Worm (Caenorhabditis elegans) whole organism, L3 larva: Measurements from ENCODE around the gene kel-1.

Experiments
- aly-2 ChIP-seq: fragments of 150-350 bp; optimal IDR thresholded peaks from 2 replicates; lab custom pipeline; 2014; ENCODE audit warnings: missing biosample characterization, missing genetic modification characterization
- egl-27 ChIP-seq: sonication (generic microtip); optimal IDR thresholded peaks from 4 replicates; lab custom pipeline; 2017; ENCODE audit warnings: missing biosample characterization, missing genetic modification reagents, missing genetic modification characterization
- nhr-76 ChIP-seq: fragments of 150-350 bp; sonication (generic microtip); optimal IDR thresholded peaks from 5 replicates; lab custom pipeline; 2014; ENCODE audit warnings: missing biosample characterization, missing genetic modification characterization
- pqm-1 ChIP-seq: fragments of 150-350 bp; optimal IDR thresholded peaks from 2 replicates; lab custom pipeline; 2017; ENCODE audit warnings: missing biosample characterization, missing genetic modification characterization, inconsistent platforms
- unc-62 ChIP-seq: fragments of 150-350 bp; sonication (generic microtip); optimal IDR thresholded peaks from 4 replicates; lab custom pipeline; 2014; ENCODE audit warnings: missing biosample characterization, missing genetic modification reagents, missing genetic modification characterization
- zag-1 ChIP-seq: fragments of 150-350 bp; optimal IDR thresholded peaks from 2 replicates; lab custom pipeline; 2014; ENCODE audit warnings: missing biosample characterization, missing genetic modification characterization
- ztf-4 ChIP-seq: fragments of 150-350 bp; optimal IDR thresholded peaks from 2 replicates; lab custom pipeline; 2014; ENCODE audit warnings: missing biosample characterization, missing genetic modification characterization

DNA sequence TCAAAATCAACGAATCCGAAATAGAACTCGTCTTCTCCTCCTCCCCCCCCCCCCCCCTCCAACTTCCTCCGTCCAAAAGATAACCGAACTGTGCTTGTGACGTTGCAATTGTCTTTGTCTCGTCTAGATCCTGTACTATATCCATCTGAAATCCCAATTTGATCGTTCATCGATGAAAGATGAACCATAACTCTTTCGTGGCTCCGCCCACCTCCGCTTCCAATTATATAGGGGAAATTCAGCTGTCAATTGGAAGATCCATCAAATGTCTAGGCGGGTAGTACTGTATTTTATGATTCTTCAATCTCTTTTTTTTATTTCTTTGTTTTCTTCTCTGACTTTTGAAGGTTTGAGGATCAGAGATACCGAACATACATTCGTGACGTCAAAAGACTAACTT lies 43.4 kb upstream of the kel-1 start:
- TF ChIP-seq pqm-1 (tag; lab: Kevin White, UChicago) (no peak), unc-62 (GFP tag; lab: Kevin White, UChicago) (no peak), aly-2 (tag; lab: Kevin White, UChicago) (no peak), ztf-4 (no peak), zag-1 (tag; lab: Kevin White, UChicago) (no peak), nhr-76 (tag; lab: Kevin White, UChicago) (no peak), egl-27 (tag; lab: Kevin White, UChicago) (no peak)
